Fruit fly (Drosophila melanogaster) whole organism, embryonic: ENCODE measurements around the gene CG32036.

Experiments
- B-H1 ChIP-seq: fragments of 200-800 bp; sonication (Bioruptor generic); IDR thresholded peaks from 3 replicates; pipeline ENCODE4 v1.3.6; 2022; ENCODE audit warnings: missing biosample characterization, missing genetic modification characterization
- CG10267 ChIP-seq: fragments of 200-800 bp; sonication (Bioruptor generic); optimal IDR thresholded peaks from 2 replicates; lab custom pipeline; 2018; ENCODE audit warnings: missing biosample characterization, mild to moderate bottlenecking, missing genetic modification characterization, moderate library complexity
- CG10274 ChIP-seq: fragments of 200-800 bp; sonication (Bioruptor generic); optimal IDR thresholded peaks from 3 replicates; lab custom pipeline; 2017; ENCODE audit warnings: missing biosample characterization, mild to moderate bottlenecking, missing genetic modification characterization
- CG10959 ChIP-seq: fragments of 200-800 bp; sonication (Bioruptor generic); IDR thresholded peaks from 2 replicates; pipeline ENCODE4 v1.3.6; 2022; ENCODE audit warnings: missing biosample characterization, missing genetic modification characterization
- CG11247 ChIP-seq: fragments of 200-800 bp; sonication (Bioruptor generic); IDR thresholded peaks from 2 replicates; pipeline ENCODE4 v1.3.6; 2022; ENCODE audit warnings: missing biosample characterization, missing genetic modification characterization
- CG11695 ChIP-seq: fragments of 200-800 bp; sonication (Bioruptor generic); IDR thresholded peaks from 3 replicates; pipeline ENCODE4 v1.3.6; 2022; ENCODE audit warnings: missing biosample characterization, missing genetic modification characterization
- CG13775 ChIP-seq: fragments of 200-800 bp; sonication (Bioruptor generic); optimal IDR thresholded peaks from 3 replicates; lab custom pipeline; 2017; ENCODE audit warnings: missing biosample characterization, mild to moderate bottlenecking, missing genetic modification characterization
- CG14050 ChIP-seq: fragments of 200-800 bp; sonication (Bioruptor generic); IDR thresholded peaks from 3 replicates; pipeline ENCODE4 v1.3.6; 2022; ENCODE audit warnings: missing biosample characterization, missing genetic modification characterization
- CG15514 ChIP-seq: fragments of 200-800 bp; sonication (Bioruptor generic); optimal IDR thresholded peaks from 3 replicates; lab custom pipeline; 2017; ENCODE audit warnings: missing biosample characterization, missing genetic modification characterization, mild to moderate bottlenecking, moderate library complexity, missing genetic modification reagents
- CG1647 ChIP-seq: fragments of 200-800 bp; sonication (Bioruptor generic); optimal IDR thresholded peaks from 3 replicates; lab custom pipeline; 2016; ENCODE audit warnings: missing biosample characterization, missing genetic modification characterization
- CG17359 ChIP-seq: fragments of 200-800 bp; sonication (Bioruptor generic); optimal IDR thresholded peaks from 3 replicates; lab custom pipeline; 2018; ENCODE audit warnings: missing biosample characterization, mild to moderate bottlenecking, missing genetic modification characterization, moderate library complexity
- CG18011 ChIP-seq: fragments of 200-800 bp; sonication (Bioruptor generic); optimal IDR thresholded peaks from 2 replicates; lab custom pipeline; 2017; ENCODE audit warnings: missing biosample characterization, missing genetic modification characterization, mild to moderate bottlenecking, moderate library complexity, missing genotype
- CG2875 ChIP-seq: fragments of 200-800 bp; sonication (Bioruptor generic); optimal IDR thresholded peaks from 2 replicates; lab custom pipeline; 2017; ENCODE audit warnings: missing biosample characterization, mild to moderate bottlenecking, missing genetic modification characterization, missing genetic modification reagents
- CG30403 ChIP-seq: fragments of 200-800 bp; sonication (Bioruptor generic); optimal IDR thresholded peaks from 3 replicates; lab custom pipeline; 2016; ENCODE audit warnings: missing biosample characterization, missing genetic modification characterization
- CG4328 ChIP-seq: fragments of 200-800 bp; sonication (Bioruptor generic); optimal IDR thresholded peaks from 3 replicates; lab custom pipeline; 2017; ENCODE audit warnings: missing biosample characterization, missing genetic modification reagents, missing genetic modification characterization
- CG4730 ChIP-seq: fragments of 200-800 bp; sonication (Bioruptor generic); IDR thresholded peaks from 2 replicates; pipeline ENCODE4 v1.3.6; 2022; ENCODE audit warnings: missing biosample characterization, missing genetic modification characterization
- CG5180 ChIP-seq: fragments of 200-800 bp; sonication (Bioruptor generic); optimal IDR thresholded peaks from 3 replicates; lab custom pipeline; 2017; ENCODE audit warnings: missing biosample characterization, missing genetic modification characterization, mild to moderate bottlenecking, moderate library complexity, missing genetic modification reagents
- CG6854 ChIP-seq: fragments of 200-800 bp; sonication (Bioruptor generic); optimal IDR thresholded peaks from 3 replicates; lab custom pipeline; 2017; ENCODE audit warnings: missing biosample characterization, mild to moderate bottlenecking, missing genetic modification characterization
- CG7271 ChIP-seq: fragments of 200-800 bp; sonication (Bioruptor generic); optimal IDR thresholded peaks from 2 replicates; lab custom pipeline; 2018; ENCODE audit warnings: missing biosample characterization, mild to moderate bottlenecking, missing genetic modification characterization, moderate library complexity
- CG8290 ChIP-seq, 3 experiments: fragments of 200-800 bp; sonication (Bioruptor generic); optimal IDR thresholded peaks; 2 replicates each; lab custom pipeline; 2016 to 2019; ENCODE audit warnings: missing biosample characterization in 3 of 3, missing genetic modification characterization in 3 of 3, mild to moderate bottlenecking in 2 of 3, moderate library complexity in 1 of 3
- CG8388 ChIP-seq: fragments of 200-800 bp; sonication (Bioruptor generic); optimal IDR thresholded peaks from 2 replicates; lab custom pipeline; 2019; ENCODE audit warnings: missing biosample characterization, mild to moderate bottlenecking, missing genetic modification characterization, moderate library complexity
- Camta ChIP-seq: fragments of 200-800 bp; sonication (Bioruptor generic); optimal IDR thresholded peaks from 2 replicates; lab custom pipeline; 2016; ENCODE audit warnings: missing biosample characterization, missing genetic modification characterization
- D19B ChIP-seq: fragments of 200-800 bp; sonication (Bioruptor generic); optimal IDR thresholded peaks from 2 replicates; lab custom pipeline; 2017; ENCODE audit warnings: missing biosample characterization, mild to moderate bottlenecking, missing genetic modification characterization
- Dip2 ChIP-seq: fragments of 200-800 bp; sonication (Bioruptor generic); IDR thresholded peaks from 2 replicates; pipeline ENCODE4 v1.3.6; 2022; ENCODE audit warnings: missing biosample characterization, missing genetic modification characterization
- E2f2 ChIP-seq: fragments of 200-800 bp; sonication (Bioruptor generic); IDR thresholded peaks from 2 replicates; pipeline ENCODE4 v1.3.6; 2022; ENCODE audit warnings: missing biosample characterization, missing genetic modification characterization
- Eip74EF ChIP-seq, 2 experiments: fragments of 200-800 bp in 1 of 2; fragments of >200 bp in 1 of 2; sonication (Bioruptor generic) in 1 of 2; optimal IDR thresholded peaks; 2 replicates each; lab custom pipeline; 2017 to 2019; ENCODE audit warnings: missing biosample characterization in 2 of 2, missing genetic modification characterization in 2 of 2, mild to moderate bottlenecking in 1 of 2, moderate library complexity in 1 of 2
- H2.0 ChIP-seq: fragments of 200-800 bp; sonication (Bioruptor generic); IDR thresholded peaks from 2 replicates; pipeline ENCODE4 v1.3.6; 2022; ENCODE audit warnings: missing biosample characterization, missing genetic modification characterization
- HHEX ChIP-seq: fragments of 200-800 bp; sonication (Bioruptor generic); optimal IDR thresholded peaks from 3 replicates; lab custom pipeline; 2017; ENCODE audit warnings: missing biosample characterization, mild to moderate bottlenecking, missing genetic modification characterization, missing genetic modification reagents
- Hr39 ChIP-seq: fragments of >200 bp; optimal IDR thresholded peaks from 2 replicates; lab custom pipeline; 2017
- MESR4 ChIP-seq: fragments of 200-800 bp; sonication (Bioruptor generic); optimal IDR thresholded peaks from 2 replicates; lab custom pipeline; 2018; ENCODE audit warnings: missing biosample characterization, mild to moderate bottlenecking, missing genetic modification characterization, moderate library complexity
- Mrtf ChIP-seq: fragments of 200-800 bp; sonication (Bioruptor generic); IDR thresholded peaks from 3 replicates; pipeline ENCODE4 v1.3.6; 2022; ENCODE audit warnings: missing biosample characterization, missing genetic modification characterization
- Poxn ChIP-seq: fragments of 200-800 bp; sonication (Bioruptor generic); IDR thresholded peaks from 2 replicates; pipeline ENCODE4 v1.3.6; 2022; ENCODE audit warnings: missing biosample characterization, missing genetic modification characterization
- Side ChIP-seq: fragments of 200-800 bp; sonication (Bioruptor generic); optimal IDR thresholded peaks from 2 replicates; lab custom pipeline; 2016; ENCODE audit warnings: missing biosample characterization, missing genetic modification characterization
- Sry-δ ChIP-seq: fragments of 200-800 bp; sonication (Bioruptor generic); optimal IDR thresholded peaks from 2 replicates; lab custom pipeline; 2016; ENCODE audit warnings: missing biosample characterization, missing genetic modification characterization
- cad ChIP-seq: fragments of >200 bp; optimal IDR thresholded peaks from 2 replicates; lab custom pipeline; 2017; ENCODE audit warnings: missing biosample characterization, missing genetic modification characterization
- cg ChIP-seq: fragments of 200-800 bp; sonication (Bioruptor generic); optimal IDR thresholded peaks from 3 replicates; lab custom pipeline; 2019; ENCODE audit warnings: missing biosample characterization, mild to moderate bottlenecking, missing genetic modification characterization, moderate library complexity
- chm ChIP-seq: fragments of 200-800 bp; sonication (Bioruptor generic); IDR thresholded peaks from 2 replicates; pipeline ENCODE4 v1.3.6; 2022; ENCODE audit warnings: missing biosample characterization, missing genetic modification characterization
- chn ChIP-seq: fragments of 200-800 bp; sonication (Bioruptor generic); optimal IDR thresholded peaks from 2 replicates; lab custom pipeline; 2016; ENCODE audit warnings: missing biosample characterization, missing genetic modification characterization
- dm ChIP-seq: fragments of 200-800 bp; sonication (Bioruptor generic); optimal IDR thresholded peaks from 3 replicates; lab custom pipeline; 2016; ENCODE audit warnings: missing biosample characterization, missing genetic modification characterization
- fru ChIP-seq: fragments of >200 bp; optimal IDR thresholded peaks from 2 replicates; lab custom pipeline; 2017
- h ChIP-seq: fragments of >200 bp; optimal IDR thresholded peaks from 2 replicates; lab custom pipeline; 2017
- kah ChIP-seq: fragments of 200-800 bp; sonication (Bioruptor generic); optimal IDR thresholded peaks from 2 replicates; lab custom pipeline; 2018; ENCODE audit warnings: missing biosample characterization, mild to moderate bottlenecking, missing genetic modification characterization
- mirr ChIP-seq: fragments of 200-800 bp; sonication (Bioruptor generic); optimal IDR thresholded peaks from 3 replicates; lab custom pipeline; 2018; ENCODE audit warnings: missing biosample characterization, mild to moderate bottlenecking, missing genetic modification characterization
- prd ChIP-seq, 3 experiments: fragments of >200 bp in 2 of 3; fragments of 200-800 bp in 1 of 3; sonication (Bioruptor generic) in 1 of 3; optimal IDR thresholded peaks in 2 of 3; IDR thresholded peaks in 1 of 3; 2 replicates in 2 of 3; 3 replicates in 1 of 3; pipeline versions ENCODE4 v1.3.6 to Lab custom; 2017 to 2022; ENCODE audit warnings: missing biosample characterization in 1 of 3, missing genetic modification characterization in 1 of 3
- salm ChIP-seq: fragments of 200-800 bp; sonication (Bioruptor generic); optimal IDR thresholded peaks from 2 replicates; lab custom pipeline; 2018; ENCODE audit warnings: missing biosample characterization, mild to moderate bottlenecking, missing genetic modification characterization
- sd ChIP-seq: fragments of 200-800 bp; sonication (Bioruptor generic); optimal IDR thresholded peaks from 3 replicates; lab custom pipeline; 2018; ENCODE audit warnings: missing biosample characterization, mild to moderate bottlenecking, missing genetic modification characterization, moderate library complexity
- sug ChIP-seq: fragments of 200-800 bp; optimal IDR thresholded peaks from 2 replicates; lab custom pipeline; 2019; ENCODE audit warnings: missing biosample characterization, mild to moderate bottlenecking, missing genetic modification characterization, moderate library complexity
- ttk ChIP-seq: fragments of 200-800 bp; sonication (Bioruptor generic); IDR thresholded peaks from 2 replicates; pipeline ENCODE4 v2.1.2; 2022; ENCODE audit warnings: missing biosample characterization, missing genetic modification characterization

CG32036 gene

DNA sequence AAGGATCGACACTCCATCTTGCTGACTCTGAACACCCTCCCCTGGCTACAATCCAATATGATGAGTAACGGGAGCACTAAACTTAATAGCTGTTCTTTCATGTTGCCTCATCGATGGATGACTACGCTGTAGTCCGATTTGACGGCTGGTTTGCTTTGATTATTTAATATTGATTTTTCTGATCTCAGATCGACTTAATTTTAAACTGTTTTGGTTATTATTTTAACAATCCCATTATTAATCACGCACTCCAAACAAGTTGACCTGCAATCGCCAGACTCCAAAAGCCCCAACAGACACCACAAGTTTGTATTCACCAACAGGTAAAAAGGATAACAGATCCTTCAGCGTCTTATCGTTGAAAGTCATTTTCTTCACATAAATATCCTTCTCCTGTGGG is 23.5 kb upstream of the CG32036 start, which contains the start of gene CG33703:
CG33703 (minus strand) TSS at position 101 of the 400 bp plus-strand sequence.
- TF ChIP-seq chn (no peak), CG4730 (GFP tag; lab: Robert Waterston, UW) (no peak), prd (optimal IDR thresholded peaks at IDR 0.05; lab: Kevin White, UChicago) (no peak), prd (GFP tag; IDR thresholded peaks at IDR 0.05; lab: Robert Waterston, UW) (no peak), Mrtf (GFP tag; lab: Robert Waterston, UW) (no peak), CG6854 (GFP tag; lab: Kevin White, UChicago) (no peak), B-H1 (GFP tag; lab: Robert Waterston, UW) (no peak), CG30403 (GFP tag; lab: Kevin White, UChicago) (no peak), fru (lab: Kevin White, UChicago) (no peak), CG1647 (GFP tag; lab: Kevin White, UChicago) (no peak), mirr (GFP tag; lab: Kevin White, UChicago) (no peak), CG18011 (GFP tag; lab: Kevin White, UChicago) (no peak), CG11247 (no peak), Hr39 (lab: Kevin White, UChicago) (no peak), D19B (GFP tag; lab: Kevin White, UChicago) (no peak), Sry-δ (no peak), cg (no peak), E2f2 (GFP tag; lab: Robert Waterston, UW) (no peak), CG17359 (tag; lab: Kevin White, UChicago) (no peak)

DNA sequence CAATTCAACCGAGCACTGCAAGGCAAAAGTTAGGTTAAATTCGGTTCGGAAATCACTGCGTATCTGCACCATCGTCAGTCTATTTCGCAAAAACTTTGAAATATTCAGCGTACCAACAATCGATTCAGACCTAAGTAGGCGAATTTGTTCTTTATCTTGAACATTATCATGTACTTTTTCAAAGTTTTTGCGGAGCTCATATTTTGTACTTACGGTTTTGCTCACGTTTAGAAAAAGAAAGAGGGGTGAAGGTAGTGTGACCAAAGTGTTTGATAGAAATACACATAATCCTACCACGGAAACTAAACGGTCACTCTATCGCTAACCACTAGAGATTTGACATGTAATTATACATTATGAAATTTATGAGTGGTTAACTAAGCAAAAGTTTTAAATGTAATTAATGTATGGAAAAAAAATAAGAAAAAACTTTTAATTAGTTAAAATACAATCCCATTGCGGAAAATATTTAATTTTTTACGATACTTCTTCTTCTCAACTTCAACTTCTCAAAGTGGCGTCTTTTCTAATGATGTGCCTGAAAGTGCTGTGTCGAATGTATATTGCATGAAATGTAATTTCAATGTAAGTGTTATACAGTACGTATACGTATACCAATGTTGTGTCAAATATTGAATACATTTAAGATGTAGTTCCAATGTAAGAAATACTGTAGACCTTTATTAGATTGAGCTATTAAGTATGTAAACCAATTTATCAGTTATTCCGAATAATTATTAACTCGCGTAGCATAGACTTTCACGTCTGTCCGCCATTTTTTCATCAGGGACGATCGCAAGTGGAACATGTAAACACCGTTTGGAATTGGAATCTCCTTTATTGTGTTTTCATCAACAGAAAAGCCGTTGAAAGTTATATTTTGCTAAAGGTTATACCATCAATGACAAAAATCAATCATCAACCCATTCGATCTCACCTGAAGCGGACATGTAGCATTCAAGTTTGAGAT is 22.5 kb upstream of the CG32036 start, which contains the start of gene RpS9:
RpS9 (minus strand) TSS at position 245 of the 970 bp plus-strand sequence.
- TF ChIP-seq CG15514 (GFP tag; lab: Kevin White, UChicago) = peak; percentile 41
- TF ChIP-seq CG7271 = peak; percentile 20
- TF ChIP-seq MESR4 (GFP tag; lab: Kevin White, UChicago) = peak; percentile 98
- peak; percentile 8 for TF ChIP-seq CG13775 (GFP tag; lab: Kevin White, UChicago)
- TF ChIP-seq Camta (GFP tag; lab: Kevin White, UChicago) = peak; percentile 24
- peak; percentile 14 for TF ChIP-seq Side (GFP tag; lab: Kevin White, UChicago)
- TF ChIP-seq CG2875 (GFP tag; lab: Kevin White, UChicago) = no peak
- 0 out of 3 replicates have a peak, but pooled peaks have one; percentile 11 for TF ChIP-seq CG11695 (GFP tag; lab: Robert Waterston, UW)
- TF ChIP-seq CG5180 (GFP tag; lab: Kevin White, UChicago) = peak; percentile 4
- TF ChIP-seq HHEX = peak; percentile 46
- peak; percentile 86 for TF ChIP-seq dm (GFP tag; lab: Kevin White, UChicago)
- peak; percentile 7 for TF ChIP-seq CG8388 (GFP tag; lab: Kevin White, UChicago)
- no peak for TF ChIP-seq Dip2 (GFP tag; lab: Robert Waterston, UW)
- TF ChIP-seq h (lab: Kevin White, UChicago) = no peak
- no peak for TF ChIP-seq Poxn (GFP tag; lab: Robert Waterston, UW)
- TF ChIP-seq cad (GFP tag; lab: Kevin White, UChicago) = no peak
- peak in 1 of 2 experiments; percentile 22 for TF ChIP-seq Eip74EF (GFP tag; optimal IDR thresholded peaks at IDR 0.05; lab: Kevin White, UChicago)
- TF ChIP-seq CG10267 = peak; percentile 46
- TF ChIP-seq CG8290 (GFP tag; optimal IDR thresholded peaks at IDR 0.05; lab: Kevin White, UChicago) = peak; percentile 20
- TF ChIP-seq CG8290 (tag; optimal IDR thresholded peaks at IDR 0.05; lab: Kevin White, UChicago) = peak in 1 of 2 experiments; percentile 65
- TF ChIP-seq ttk = no peak
- no peak for TF ChIP-seq CG14050
- TF ChIP-seq sug (tag; lab: Kevin White, UChicago) = peak; percentile 39
- no peak for TF ChIP-seq CG10959
- no peak for TF ChIP-seq CG10274 (GFP tag; lab: Kevin White, UChicago)
- no peak for TF ChIP-seq CG4328
- no peak for TF ChIP-seq H2.0 (GFP tag; lab: Robert Waterston, UW)
- TF ChIP-seq chm (GFP tag; lab: Robert Waterston, UW) = no peak
- TF ChIP-seq kah (GFP tag; lab: Kevin White, UChicago) = no peak
- TF ChIP-seq sd (tag; lab: Kevin White, UChicago) = no peak
- TF ChIP-seq salm (tag; lab: Kevin White, UChicago) = peak; percentile 19
